Worm (Caenorhabditis elegans) whole organism, L4 larva: Measurements from ENCODE around the gene stn-2.
"Not testable (repeated sequence)": the region's sequence is repeated elsewhere in the genome, so short reads cannot be mapped to it uniquely, and the experiment has no call there.

Experiments
- D1046.2 ChIP-seq: fragments of 200-800 bp; sonication (Bioruptor generic); IDR thresholded peaks from 2 replicates; pipeline ENCODE4 v1.3.6; 2022; ENCODE audit warnings: missing genetic modification characterization, missing compliant biosample characterization
- F44E2.7 ChIP-seq: fragments of 200-800 bp; sonication (Bioruptor generic); IDR thresholded peaks from 2 replicates; pipeline ENCODE4 v2.1.2; 2022; ENCODE audit warnings: missing genetic modification characterization, missing compliant biosample characterization
- T26A8.4 ChIP-seq: fragments of 200-800 bp; sonication (Bioruptor generic); IDR thresholded peaks from 2 replicates; pipeline ENCODE4 v1.3.6; 2022; ENCODE audit warnings: missing genetic modification characterization, missing compliant biosample characterization
- Y48G9A.11 ChIP-seq: fragments of 200-800 bp; sonication (Bioruptor generic); IDR thresholded peaks from 2 replicates; pipeline ENCODE4 v1.3.6; 2022; ENCODE audit warnings: missing genetic modification reagents, missing genetic modification characterization, missing compliant biosample characterization
- Y75B8A.6 ChIP-seq: fragments of 200-800 bp; sonication (Bioruptor generic); IDR thresholded peaks from 2 replicates; pipeline ENCODE4 v1.3.6; 2022; ENCODE audit warnings: missing genetic modification reagents, missing genetic modification characterization, missing compliant biosample characterization
- aly-2 ChIP-seq: sonication (generic microtip); optimal IDR thresholded peaks from 2 replicates; lab custom pipeline; 2018; ENCODE audit warnings: missing biosample characterization, missing genetic modification characterization
- ama-1 ChIP-seq: fragments of 150-350 bp; optimal IDR thresholded peaks from 2 replicates; lab custom pipeline; 2014; ENCODE audit warnings: inconsistent platforms, mixed read lengths
- ceh-62 ChIP-seq: sonication (generic microtip); optimal IDR thresholded peaks from 2 replicates; lab custom pipeline; 2017; ENCODE audit warnings: missing biosample characterization, missing genetic modification characterization
- ces-1 ChIP-seq: fragments of 150-350 bp; sonication (generic microtip); optimal IDR thresholded peaks from 4 replicates; lab custom pipeline; 2014; ENCODE audit warnings: missing biosample characterization, missing genetic modification reagents, missing genetic modification characterization
- ctbp-1 ChIP-seq: fragments of 200-800 bp; sonication (Bioruptor generic); IDR thresholded peaks from 2 replicates; pipeline ENCODE4 v1.3.6; 2022; ENCODE audit warnings: missing genetic modification reagents, missing genetic modification characterization, missing compliant biosample characterization
- daf-16 ChIP-seq, 3 experiments: sonication (generic microtip); optimal IDR thresholded peaks; 2 replicates each; lab custom pipeline; 2016 to 2017; ENCODE audit warnings: missing genetic modification characterization in 3 of 3, missing genetic modification reagents in 3 of 3, mild to moderate bottlenecking in 2 of 3, missing compliant biosample characterization in 2 of 3, missing biosample characterization in 1 of 3, moderate library complexity in 1 of 3
- daf-8 ChIP-seq: fragments of 200-800 bp; sonication (Bioruptor generic); IDR thresholded peaks from 2 replicates; pipeline ENCODE4 v1.3.6; 2022; ENCODE audit warnings: missing genetic modification characterization, missing compliant biosample characterization
- dmd-8 ChIP-seq: fragments of 200-800 bp; sonication (Bioruptor generic); IDR thresholded peaks from 2 replicates; pipeline ENCODE4 v1.3.6; 2022; ENCODE audit warnings: missing genetic modification characterization, missing compliant biosample characterization
- duxl-1 ChIP-seq: sonication (generic microtip); optimal IDR thresholded peaks from 2 replicates; lab custom pipeline; 2016; ENCODE audit warnings: mild to moderate bottlenecking, missing genetic modification characterization, moderate library complexity, missing compliant biosample characterization; ENCODE audit not compliant: poor library complexity
- dve-1 ChIP-seq: sonication (generic microtip); optimal IDR thresholded peaks from 2 replicates; lab custom pipeline; 2017; ENCODE audit warnings: antibody characterized with exemption, mild to moderate bottlenecking, missing genetic modification characterization, missing compliant biosample characterization; ENCODE audit not compliant: insufficient read depth
- egl-43 ChIP-seq: fragments of 200-800 bp; sonication (Bioruptor generic); IDR thresholded peaks from 2 replicates; pipeline ENCODE4 v1.3.6; 2022; ENCODE audit warnings: missing genetic modification reagents, missing genetic modification characterization, missing compliant biosample characterization
- fos-1 ChIP-seq: fragments of 150-350 bp; optimal IDR thresholded peaks from 2 replicates; lab custom pipeline; 2014; ENCODE audit warnings: missing biosample characterization, missing genetic modification characterization
- gei-8 ChIP-seq: fragments of 200-800 bp; sonication (Bioruptor generic); optimal IDR thresholded peaks from 2 replicates; lab custom pipeline; 2018; ENCODE audit warnings: mild to moderate bottlenecking, missing genetic modification characterization, missing compliant biosample characterization
- hlh-11 ChIP-seq: fragments of 200-800 bp; sonication (Bioruptor generic); optimal IDR thresholded peaks from 2 replicates; lab custom pipeline; 2018; ENCODE audit warnings: mild to moderate bottlenecking, missing genetic modification characterization, missing compliant biosample characterization
- lim-7 ChIP-seq: fragments of 200-800 bp; sonication (Bioruptor generic); IDR thresholded peaks from 2 replicates; pipeline ENCODE4 v1.3.6; 2022; ENCODE audit warnings: missing genetic modification characterization, missing compliant biosample characterization
- lin-1 ChIP-seq: fragments of 200-800 bp; sonication (Bioruptor generic); IDR thresholded peaks from 2 replicates; pipeline ENCODE4 v1.3.6; 2022; ENCODE audit warnings: missing genetic modification reagents, missing genetic modification characterization, missing compliant biosample characterization
- lin-13 ChIP-seq: fragments of 150-350 bp; optimal IDR thresholded peaks from 2 replicates; lab custom pipeline; 2014; ENCODE audit warnings: missing biosample characterization, missing genetic modification reagents, missing genetic modification characterization
- lin-29 ChIP-seq: fragments of 200-800 bp; sonication (Bioruptor generic); IDR thresholded peaks from 2 replicates; pipeline ENCODE4 v1.3.6; 2022; ENCODE audit warnings: missing genetic modification reagents, missing genetic modification characterization, missing compliant biosample characterization
- lin-38 ChIP-seq: fragments of 200-800 bp; sonication (Bioruptor generic); IDR thresholded peaks from 2 replicates; pipeline ENCODE4 v1.3.6; 2022; ENCODE audit warnings: missing genetic modification reagents, missing genetic modification characterization, missing compliant biosample characterization
- lin-39 ChIP-seq: fragments of 150-350 bp; optimal IDR thresholded peaks from 2 replicates; lab custom pipeline; 2014; ENCODE audit warnings: missing biosample characterization, missing genetic modification reagents, missing genetic modification characterization
- lsy-2 ChIP-seq, 2 experiments: fragments of 150-350 bp in 1 of 2; sonication (generic microtip) in 1 of 2; optimal IDR thresholded peaks; 2 replicates each; lab custom pipeline; 2014 to 2017; ENCODE audit warnings: missing biosample characterization in 2 of 2, missing genetic modification characterization in 2 of 2
- mep-1 ChIP-seq: fragments of 150-350 bp; sonication (generic microtip); optimal IDR thresholded peaks from 3 replicates; lab custom pipeline; 2014; ENCODE audit warnings: missing biosample characterization, missing genetic modification characterization
- mxl-3 ChIP-seq: fragments of 200-800 bp; sonication (Bioruptor generic); optimal IDR thresholded peaks from 2 replicates; lab custom pipeline; 2018; ENCODE audit warnings: mild to moderate bottlenecking, missing genetic modification characterization, missing compliant biosample characterization
- nhr-102 ChIP-seq: sonication (generic microtip); optimal IDR thresholded peaks from 2 replicates; lab custom pipeline; 2016; ENCODE audit warnings: mild to moderate bottlenecking, missing genetic modification characterization, moderate library complexity, missing compliant biosample characterization
- nhr-111 ChIP-seq: fragments of 200-800 bp; sonication (Bioruptor generic); optimal IDR thresholded peaks from 2 replicates; lab custom pipeline; 2018; ENCODE audit warnings: mild to moderate bottlenecking, missing genetic modification characterization, missing compliant biosample characterization
- nhr-237 ChIP-seq: sonication (generic microtip); optimal IDR thresholded peaks from 2 replicates; lab custom pipeline; 2017; ENCODE audit warnings: missing biosample characterization, missing genetic modification characterization
- nhr-41 ChIP-seq: fragments of 200-800 bp; sonication (Bioruptor generic); IDR thresholded peaks from 2 replicates; pipeline ENCODE4 v1.3.6; 2022; ENCODE audit warnings: missing genetic modification reagents, missing genetic modification characterization, missing compliant biosample characterization
- nhr-76 ChIP-seq: fragments of 150-350 bp; optimal IDR thresholded peaks from 2 replicates; lab custom pipeline; 2014; ENCODE audit warnings: missing biosample characterization, missing genetic modification characterization
- nhr-77 ChIP-seq: fragments of 150-350 bp; optimal IDR thresholded peaks from 2 replicates; lab custom pipeline; 2014; ENCODE audit warnings: missing biosample characterization, missing genetic modification characterization
- pha-4 ChIP-seq, 2 experiments: fragments of 150-350 bp in 1 of 2; fragments of 200-800 bp in 1 of 2; sonication (Bioruptor generic) in 1 of 2; IDR thresholded peaks in 1 of 2; optimal IDR thresholded peaks in 1 of 2; 2 replicates each; pipeline versions ENCODE4 v1.3.6 to Lab custom; 2014 to 2022; ENCODE audit warnings: missing genetic modification characterization in 2 of 2, missing genetic modification reagents in 2 of 2, missing biosample characterization in 1 of 2, missing compliant biosample characterization in 1 of 2
- pqm-1 ChIP-seq: sonication (generic microtip); optimal IDR thresholded peaks from 2 replicates; lab custom pipeline; 2017; ENCODE audit warnings: missing biosample characterization, missing genetic modification characterization
- saeg-2 ChIP-seq: fragments of 200-800 bp; sonication (Bioruptor generic); IDR thresholded peaks from 2 replicates; pipeline ENCODE4 v1.3.6; 2022; ENCODE audit warnings: missing genetic modification reagents, missing genetic modification characterization, missing compliant biosample characterization
- snpc-1.2 ChIP-seq: fragments of 200-800 bp; sonication (Bioruptor generic); IDR thresholded peaks from 2 replicates; pipeline ENCODE4 v1.3.6; 2022; ENCODE audit warnings: missing genetic modification reagents, missing genetic modification characterization, missing compliant biosample characterization
- spr-1 ChIP-seq: sonication (generic microtip); optimal IDR thresholded peaks from 2 replicates; lab custom pipeline; 2016; ENCODE audit warnings: mild to moderate bottlenecking, missing genetic modification characterization, missing compliant biosample characterization
- tra-1 ChIP-seq: fragments of 200-800 bp; sonication (Bioruptor generic); IDR thresholded peaks from 2 replicates; pipeline ENCODE4 v1.3.6; 2022; ENCODE audit warnings: missing genetic modification reagents, missing genetic modification characterization, missing compliant biosample characterization
- unc-130 ChIP-seq: sonication (generic microtip); optimal IDR thresholded peaks from 2 replicates; lab custom pipeline; 2016; ENCODE audit warnings: missing genetic modification reagents, missing genetic modification characterization, missing compliant biosample characterization
- unc-62 ChIP-seq, 3 experiments: fragments of 150-350 bp in 1 of 3; sonication (generic microtip); optimal IDR thresholded peaks in 2 of 3; peaks in 1 of 3; 1 replicate in 1 of 3; 2 replicates in 2 of 3; lab custom pipeline; 2014 to 2017; ENCODE audit warnings: missing biosample characterization in 3 of 3, missing genetic modification characterization in 3 of 3, missing genetic modification reagents in 3 of 3, missing genotype in 1 of 3
- zfp-2 ChIP-seq: sonication (generic microtip); optimal IDR thresholded peaks from 2 replicates; lab custom pipeline; 2016; ENCODE audit warnings: mild to moderate bottlenecking, missing genetic modification characterization, missing compliant biosample characterization

stn-2 gene

DNA sequence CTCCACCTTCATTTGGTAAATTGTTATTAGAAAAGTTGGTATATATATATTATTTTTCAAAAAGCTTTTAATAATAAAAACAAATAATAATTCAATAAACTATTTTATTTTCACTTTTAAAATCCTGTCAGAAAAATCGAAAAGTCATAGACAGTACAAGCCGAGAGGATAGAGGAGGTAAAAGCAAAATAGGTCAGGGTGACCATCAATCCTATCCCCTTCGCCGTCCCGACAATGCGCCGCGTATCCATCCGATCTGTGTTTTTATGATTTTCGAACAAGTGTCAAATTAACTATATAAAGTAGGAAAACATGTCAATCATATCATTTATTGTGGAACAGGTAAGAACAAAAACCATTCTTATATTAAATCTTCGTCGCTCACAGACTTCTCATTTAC is 15.0 kb downstream of the stn-2 start:
- TF ChIP-seq mep-1 (tag; lab: Kevin White, UChicago): no peak
- TF ChIP-seq unc-62 (GFP tag; optimal IDR thresholded peaks at IDR 0.05 in 1 of 2; lab: Kevin White, UChicago): peak in 1 of 2 experiments; percentile 35
- no peak for TF ChIP-seq unc-62 (tag; optimal IDR thresholded peaks at IDR 0.05; lab: Kevin White, UChicago)

DNA sequence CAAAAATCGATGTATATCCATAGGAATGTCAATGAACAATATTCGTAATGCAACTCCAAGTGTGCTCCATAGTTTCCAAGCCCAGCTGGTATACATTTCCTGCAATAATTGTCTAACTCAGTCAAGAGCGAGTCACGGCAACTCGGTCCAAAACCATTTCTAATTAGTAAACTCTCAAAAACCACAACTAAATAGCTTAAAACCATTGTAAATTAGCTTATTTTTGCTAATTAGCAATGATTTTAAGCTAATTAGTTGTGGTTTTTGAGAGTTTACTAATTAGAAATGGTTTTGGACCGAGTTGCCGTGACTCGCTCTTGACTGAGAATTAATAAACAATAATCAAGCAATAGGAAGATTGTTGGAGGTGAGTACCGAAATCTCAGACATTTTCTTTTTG is 15.6 kb downstream of the stn-2 start, which contains the start of gene dhs-29:
TSS of gene dhs-29 (minus strand) at position 101 of the 400 bp plus-strand sequence.
- not testable (repeated sequence) for TF ChIP-seq unc-130 (GFP tag; lab: Kevin White, UChicago); daf-16 (GFP tag; optimal IDR thresholded peaks at IDR 0.05; lab: Kevin White, UChicago); daf-16 (tag; optimal IDR thresholded peaks at IDR 0.05; lab: Kevin White, UChicago); lin-1 (GFP tag; lab: Robert Waterston, UW)
- TF ChIP-seq, all 104 proteins: peak for 0; not testable (repeated sequence) for 104

DNA sequence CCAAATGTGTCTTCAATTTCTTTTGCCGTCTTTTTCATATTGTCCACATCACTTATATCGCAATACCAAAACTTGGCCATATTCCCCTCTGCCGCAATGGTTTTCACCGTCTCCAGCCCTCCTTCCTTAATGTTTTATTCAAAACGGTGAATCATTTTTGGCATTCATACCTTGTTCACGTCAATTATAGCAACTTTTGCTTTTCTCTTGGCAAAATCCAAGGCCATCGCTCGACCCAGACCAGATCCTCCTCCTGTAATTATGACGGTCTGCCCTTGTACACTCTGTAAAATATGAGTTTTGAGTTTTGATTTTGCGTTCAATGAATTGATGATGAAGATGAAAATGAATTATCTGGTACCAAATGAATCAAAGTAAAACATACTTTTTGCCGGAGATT is 16.0 kb downstream of the stn-2 start:
- TF ChIP-seq F44E2.7: no peak
- TF ChIP-seq nhr-102 (tag; lab: Kevin White, UChicago): no peak
- TF ChIP-seq D1046.2 (GFP tag; lab: Robert Waterston, UW): no peak
- no peak for TF ChIP-seq dve-1
- TF ChIP-seq nhr-237: no peak
- no peak for TF ChIP-seq lin-13 (GFP tag; lab: Kevin White, UChicago)
- peak in 1 of 2 experiments; percentile 53 for TF ChIP-seq unc-62 (GFP tag; optimal IDR thresholded peaks at IDR 0.05 in 1 of 2; lab: Kevin White, UChicago)
- no peak for TF ChIP-seq unc-62 (tag; optimal IDR thresholded peaks at IDR 0.05; lab: Kevin White, UChicago)
- TF ChIP-seq ama-1 (lab: Kevin White, UChicago): no peak

DNA sequence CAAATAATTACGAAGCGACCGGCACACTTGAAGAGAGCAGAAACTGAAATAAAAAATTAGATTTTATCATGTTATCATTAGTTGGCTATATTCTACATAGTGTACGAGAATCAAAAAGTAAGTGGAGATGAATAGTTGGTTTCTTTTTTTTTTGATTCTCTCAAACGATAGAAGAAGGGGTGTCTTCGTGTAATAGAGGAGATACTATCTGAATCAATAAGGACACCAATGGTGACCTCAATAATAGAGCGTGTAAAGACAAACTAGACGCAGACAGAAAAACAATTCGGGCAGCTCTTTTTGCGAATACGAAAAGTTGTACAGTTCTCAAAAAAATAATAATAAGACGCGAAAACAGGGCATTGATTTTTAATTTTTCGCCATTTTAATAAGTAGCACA is 17.9 kb downstream of the stn-2 start:
- TF ChIP-seq lsy-2 (tag; optimal IDR thresholded peaks at IDR 0.05; lab: Kevin White, UChicago) (peak in 1 of 2 experiments; percentile 1), tra-1 (no peak)

DNA sequence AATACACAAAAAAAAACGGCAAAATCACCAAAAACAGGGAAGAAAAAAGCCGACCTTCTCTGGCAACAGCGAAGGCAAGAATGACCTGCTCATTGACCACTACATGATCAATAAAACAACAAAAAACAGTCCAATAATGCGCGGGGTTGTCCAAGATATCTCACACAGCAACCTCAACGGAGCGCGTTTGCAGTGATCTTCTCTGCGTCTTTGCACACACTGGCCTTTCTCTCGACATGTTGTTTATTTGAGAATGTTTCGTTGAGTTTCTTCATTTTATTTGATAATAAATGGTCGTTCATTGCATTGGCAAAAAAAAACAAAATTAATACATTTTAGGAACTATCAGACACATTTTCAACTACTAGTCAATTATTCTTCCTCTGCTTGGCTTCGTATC is 18.8 kb downstream of the stn-2 start:
- no peak for TF ChIP-seq ces-1 (GFP tag; lab: Kevin White, UChicago)
- peak; percentile 52 for TF ChIP-seq mep-1 (tag; lab: Kevin White, UChicago)
- no peak for TF ChIP-seq lin-39 (tag; lab: Kevin White, UChicago)
- TF ChIP-seq ceh-62: no peak
- TF ChIP-seq spr-1 (tag; lab: Kevin White, UChicago): no peak
- TF ChIP-seq daf-8 (GFP tag; lab: Robert Waterston, UW): no peak
- TF ChIP-seq pha-4 (GFP tag; IDR thresholded peaks at IDR 0.05; lab: Robert Waterston, UW): no peak
- TF ChIP-seq pha-4 (tag; optimal IDR thresholded peaks at IDR 0.05; lab: Kevin White, UChicago): peak; percentile 58
- TF ChIP-seq fos-1 (tag; lab: Kevin White, UChicago): no peak
- TF ChIP-seq snpc-1.2 (GFP tag; lab: Robert Waterston, UW): no peak
- TF ChIP-seq T26A8.4: no peak; the same call in 1 of the 2 replicates
- no peak for TF ChIP-seq ctbp-1 (GFP tag; lab: Robert Waterston, UW)
- no peak for TF ChIP-seq Y75B8A.6
- TF ChIP-seq pqm-1 (tag; lab: Kevin White, UChicago): no peak
- no peak for TF ChIP-seq saeg-2 (GFP tag; lab: Robert Waterston, UW)
- TF ChIP-seq aly-2: no peak
- no peak for TF ChIP-seq nhr-77
- no peak for TF ChIP-seq duxl-1 (tag; lab: Kevin White, UChicago)
- TF ChIP-seq lin-29 (GFP tag; lab: Robert Waterston, UW): no peak
- no peak for TF ChIP-seq dmd-8 (GFP tag; lab: Robert Waterston, UW)
- no peak for TF ChIP-seq nhr-111 (GFP tag; lab: Kevin White, UChicago)
- peak; percentile 56 for TF ChIP-seq hlh-11
- TF ChIP-seq Y48G9A.11 (GFP tag; lab: Robert Waterston, UW): no peak
- no peak for TF ChIP-seq nhr-41 (GFP tag; lab: Robert Waterston, UW)
- TF ChIP-seq lim-7 (GFP tag; lab: Robert Waterston, UW): no peak
- TF ChIP-seq nhr-76 (tag; lab: Kevin White, UChicago): no peak
- TF ChIP-seq egl-43: no peak
- TF ChIP-seq mxl-3 (GFP tag; lab: Kevin White, UChicago): peak; percentile 36
- TF ChIP-seq lin-38 (GFP tag; lab: Robert Waterston, UW): peak; percentile 72
- no peak for TF ChIP-seq gei-8 (GFP tag; lab: Kevin White, UChicago)
- no peak for TF ChIP-seq zfp-2
